Worm (Caenorhabditis elegans) whole organism, young adult: ENCODE data around the gene C06H5.8.

Source experiments
- B0261.1 ChIP-seq: sonication (generic microtip); optimal IDR thresholded peaks from 2 replicates; lab custom pipeline; 2016; ENCODE audit warnings: mild to moderate bottlenecking, missing genetic modification characterization, moderate library complexity, missing compliant biosample characterization
- B0336.3 ChIP-seq: fragments of 200-800 bp; sonication (Bioruptor generic); IDR thresholded peaks from 2 replicates; pipeline ENCODE4 v1.3.6; 2022; ENCODE audit warnings: missing genetic modification characterization, missing compliant biosample characterization
- D2030.7 ChIP-seq: fragments of 200-800 bp; sonication (Bioruptor generic); IDR thresholded peaks from 2 replicates; pipeline ENCODE4 v1.3.6; 2022; ENCODE audit warnings: missing genetic modification reagents, missing genetic modification characterization, missing compliant biosample characterization
- F22D6.2 ChIP-seq: sonication (generic microtip); optimal IDR thresholded peaks from 2 replicates; lab custom pipeline; 2016; ENCODE audit warnings: mild to moderate bottlenecking, missing genetic modification characterization, missing compliant biosample characterization
- F49E8.2 ChIP-seq: sonication (generic microtip); optimal IDR thresholded peaks from 3 replicates; lab custom pipeline; 2017; ENCODE audit warnings: missing genetic modification characterization, mild to moderate bottlenecking, missing compliant biosample characterization, antibody characterized with exemption, moderate library complexity; ENCODE audit not compliant: insufficient read depth
- F52B5.7 ChIP-seq: sonication (generic microtip); optimal IDR thresholded peaks from 2 replicates; lab custom pipeline; 2016; ENCODE audit warnings: mild to moderate bottlenecking, missing genetic modification characterization, missing compliant biosample characterization
- F57C9.4 ChIP-seq: sonication (generic microtip); optimal IDR thresholded peaks from 2 replicates; lab custom pipeline; 2017; ENCODE audit warnings: mild to moderate bottlenecking, missing genetic modification characterization, missing compliant biosample characterization
- T26A5.8 ChIP-seq: sonication (generic microtip); optimal IDR thresholded peaks from 2 replicates; lab custom pipeline; 2016; ENCODE audit warnings: missing genetic modification characterization, missing compliant biosample characterization
- Y56A3A.18 ChIP-seq: fragments of 200-800 bp; sonication (Bioruptor generic); IDR thresholded peaks from 2 replicates; pipeline ENCODE4 v1.3.6; 2022; ENCODE audit warnings: missing genetic modification reagents, missing genetic modification characterization, missing compliant biosample characterization
- ZK185.1 ChIP-seq: sonication (generic microtip); optimal IDR thresholded peaks from 2 replicates; lab custom pipeline; 2016; ENCODE audit warnings: mild to moderate bottlenecking, missing genetic modification characterization, missing compliant biosample characterization; ENCODE audit not compliant: poor library complexity, severe bottlenecking
- atf-7 ChIP-seq: sonication (generic microtip); optimal IDR thresholded peaks from 2 replicates; lab custom pipeline; 2017; ENCODE audit warnings: mild to moderate bottlenecking, missing genetic modification characterization, missing compliant biosample characterization
- attf-3 ChIP-seq: fragments of 200-800 bp; sonication (Bioruptor generic); conservative IDR thresholded peaks from 2 replicates; pipeline ENCODE4 v1.3.6; 2022; ENCODE audit warnings: missing genetic modification reagents, missing genetic modification characterization, missing compliant biosample characterization
- attf-5 ChIP-seq: fragments of 200-800 bp; sonication (Bioruptor generic); optimal IDR thresholded peaks from 2 replicates; lab custom pipeline; 2018; ENCODE audit warnings: mild to moderate bottlenecking, missing genetic modification characterization, missing compliant biosample characterization
- bed-2 ChIP-seq: fragments of 200-800 bp; sonication (Bioruptor generic); IDR thresholded peaks from 2 replicates; pipeline ENCODE4 v1.3.6; 2022; ENCODE audit warnings: missing genetic modification reagents, missing genetic modification characterization, missing compliant biosample characterization
- ceh-100 ChIP-seq: fragments of 200-800 bp; sonication (Bioruptor generic); IDR thresholded peaks from 2 replicates; pipeline ENCODE4 v1.3.6; 2022; ENCODE audit warnings: missing genetic modification reagents, missing genetic modification characterization, missing compliant biosample characterization
- ceh-58 ChIP-seq: fragments of 200-800 bp; sonication (Bioruptor generic); IDR thresholded peaks from 2 replicates; pipeline ENCODE4 v1.3.6; 2022; ENCODE audit warnings: missing genetic modification characterization, missing compliant biosample characterization
- egl-18 ChIP-seq: fragments of 200-800 bp; sonication (Bioruptor generic); IDR thresholded peaks from 2 replicates; pipeline ENCODE4 v1.3.6; 2022; ENCODE audit warnings: missing genetic modification reagents, missing genetic modification characterization, missing compliant biosample characterization
- egrh-3 ChIP-seq: fragments of 200-800 bp; sonication (Bioruptor generic); IDR thresholded peaks from 2 replicates; pipeline ENCODE4 v1.3.6; 2022; ENCODE audit warnings: missing genetic modification reagents, missing genetic modification characterization, missing compliant biosample characterization
- gei-17 ChIP-seq: fragments of 200-800 bp; sonication (Bioruptor generic); optimal IDR thresholded peaks from 2 replicates; lab custom pipeline; 2018; ENCODE audit warnings: mild to moderate bottlenecking, missing genetic modification characterization, missing compliant biosample characterization
- hrde-1 ChIP-seq: sonication (generic microtip); optimal IDR thresholded peaks from 2 replicates; lab custom pipeline; 2016; ENCODE audit warnings: missing genetic modification characterization, mild to moderate bottlenecking, missing compliant biosample characterization, moderate library complexity, missing genotype, missing genetic modification reagents, borderline replicate concordance
- hsf-1 ChIP-seq: fragments of 200-800 bp; sonication (Bioruptor generic); IDR thresholded peaks from 2 replicates; pipeline ENCODE4 v1.3.6; 2022; ENCODE audit warnings: missing genetic modification reagents, missing genetic modification characterization, missing compliant biosample characterization
- lin-26 ChIP-seq: fragments of 200-800 bp; sonication (Bioruptor generic); IDR thresholded peaks from 2 replicates; pipeline ENCODE4 v1.3.6; 2022; ENCODE audit warnings: missing genetic modification reagents, missing genetic modification characterization, missing compliant biosample characterization
- lsy-27 ChIP-seq: sonication (generic microtip); optimal IDR thresholded peaks from 2 replicates; lab custom pipeline; 2017; ENCODE audit warnings: missing genetic modification characterization, mild to moderate bottlenecking, missing compliant biosample characterization, antibody characterized with exemption, missing genotype, borderline replicate concordance; ENCODE audit not compliant: insufficient read depth
- madf-6 ChIP-seq: fragments of 200-800 bp; sonication (Bioruptor generic); IDR thresholded peaks from 2 replicates; pipeline ENCODE4 v1.3.6; 2022; ENCODE audit warnings: missing genetic modification reagents, missing genetic modification characterization, missing compliant biosample characterization
- madf-8 ChIP-seq: fragments of 200-800 bp; sonication (Bioruptor generic); conservative IDR thresholded peaks from 2 replicates; pipeline ENCODE4 v1.3.6; 2022; ENCODE audit warnings: missing genetic modification reagents, missing genetic modification characterization, missing compliant biosample characterization
- mel-28 ChIP-seq: sonication (generic microtip); optimal IDR thresholded peaks from 2 replicates; lab custom pipeline; 2016; ENCODE audit warnings: borderline replicate concordance, mild to moderate bottlenecking, missing genetic modification characterization, missing compliant biosample characterization
- mes-4 ChIP-seq: sonication (generic microtip); optimal IDR thresholded peaks from 2 replicates; lab custom pipeline; 2016; ENCODE audit warnings: missing genotype, missing genetic modification characterization, missing compliant biosample characterization
- nfyb-1 ChIP-seq: fragments of 200-800 bp; sonication (Bioruptor generic); IDR thresholded peaks from 2 replicates; pipeline ENCODE4 v1.3.6; 2022; ENCODE audit warnings: missing genetic modification reagents, missing genetic modification characterization, missing compliant biosample characterization
- nhr-80 ChIP-seq: sonication (generic microtip); optimal IDR thresholded peaks from 2 replicates; lab custom pipeline; 2016; ENCODE audit warnings: missing genetic modification characterization, missing compliant biosample characterization
- rpc-1 ChIP-seq, 2 experiments: fragments of 150-350 bp in 1 of 2; sonication (generic microtip) in 1 of 2; optimal IDR thresholded peaks; 2 replicates each; lab custom pipeline; 2014 to 2018; ENCODE audit warnings: missing biosample characterization in 1 of 2, missing genetic modification characterization in 1 of 2, missing genetic modification reagents in 1 of 2, missing genotype in 1 of 2
- tbp1 ChIP-seq: fragments of 200-800 bp; sonication (Bioruptor generic); optimal IDR thresholded peaks from 2 replicates; lab custom pipeline; 2018; ENCODE audit warnings: mild to moderate bottlenecking, missing genetic modification characterization, missing compliant biosample characterization
- zfh-2 ChIP-seq: fragments of 200-800 bp; sonication (Bioruptor generic); conservative IDR thresholded peaks from 2 replicates; pipeline ENCODE4 v1.3.6; 2022; ENCODE audit warnings: missing genetic modification reagents, missing genetic modification characterization, missing compliant biosample characterization
- ztf-18 ChIP-seq: sonication (generic microtip); optimal IDR thresholded peaks from 2 replicates; lab custom pipeline; 2016; ENCODE audit warnings: missing genotype, mild to moderate bottlenecking, missing genetic modification characterization, missing compliant biosample characterization
- ztf-25 ChIP-seq: fragments of 200-800 bp; sonication (Bioruptor generic); IDR thresholded peaks from 2 replicates; pipeline ENCODE4 v1.3.6; 2022; ENCODE audit warnings: missing genetic modification reagents, missing genetic modification characterization, missing compliant biosample characterization
- ztf-28 ChIP-seq: fragments of 200-800 bp; sonication (Bioruptor generic); IDR thresholded peaks from 2 replicates; pipeline ENCODE4 v1.3.6; 2022; ENCODE audit warnings: missing genetic modification reagents, missing genetic modification characterization, missing compliant biosample characterization
- ztf-6 ChIP-seq: fragments of 200-800 bp; sonication (Bioruptor generic); IDR thresholded peaks from 2 replicates; pipeline ENCODE4 v1.3.6; 2022; ENCODE audit warnings: missing genetic modification reagents, missing genetic modification characterization, missing compliant biosample characterization

C06H5.8 gene

DNA sequence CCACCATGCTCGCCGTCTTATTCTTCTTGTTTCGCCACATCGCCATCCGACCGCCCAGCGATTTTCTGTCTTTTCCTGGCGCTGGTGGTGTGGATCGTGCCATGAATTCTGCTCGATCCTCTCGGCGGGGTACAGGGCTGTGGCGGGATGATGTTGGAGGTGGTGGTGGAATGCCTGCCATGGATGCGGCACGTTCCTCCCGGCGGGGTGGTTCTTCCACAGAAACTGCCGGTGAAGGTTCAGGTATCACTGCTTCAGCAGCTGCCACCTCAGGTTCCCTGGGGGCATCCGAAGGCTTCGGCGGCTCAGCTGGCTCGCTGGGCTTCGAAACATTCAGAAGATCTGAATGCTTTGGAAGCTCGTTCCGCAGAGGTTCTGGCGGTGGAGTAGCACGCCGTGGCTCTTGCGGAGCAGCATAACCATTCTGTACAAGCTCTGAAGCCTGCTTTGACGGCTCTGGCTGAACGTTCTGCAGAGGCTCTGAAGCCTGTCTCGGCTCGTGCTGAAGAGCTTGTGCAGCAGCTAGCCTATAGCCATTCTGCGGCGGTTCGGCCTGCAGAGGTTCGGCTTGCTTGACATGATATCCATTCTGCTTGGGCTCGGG is 26.1 kb downstream of the C06H5.8 start:
- TF ChIP-seq attf-3 (GFP tag; lab: Robert Waterston, UW) (no peak), F49E8.2 (tag; lab: Kevin White, UChicago) (no peak), egrh-3 (peak; percentile 69; the same call in 1 of the 2 replicates), zfh-2 (GFP tag; lab: Robert Waterston, UW) (0 out of 2 replicates have a peak, but pooled peaks have one; percentile 6)

DNA sequence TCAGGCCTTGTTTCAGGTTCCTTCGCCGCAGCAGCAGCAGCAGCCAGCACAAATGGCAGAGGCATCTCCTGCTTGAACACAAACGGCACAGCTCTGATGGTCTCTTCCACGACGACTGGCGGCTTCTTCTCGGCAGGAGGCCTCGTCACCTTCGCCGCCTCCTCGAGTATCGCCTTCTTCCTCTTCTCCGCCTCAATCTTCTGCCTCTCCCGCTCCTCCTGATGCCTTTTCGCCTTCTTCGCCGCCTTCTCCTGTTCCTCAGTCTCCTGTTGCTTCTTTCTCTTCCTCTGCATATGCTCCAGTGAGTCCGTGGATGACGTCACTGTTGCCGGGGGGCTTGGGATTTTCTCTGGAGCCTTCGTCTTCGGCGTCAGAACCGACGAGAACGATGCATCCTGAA is 26.6 kb downstream of the C06H5.8 start:
- TF ChIP-seq ceh-58 (GFP tag; lab: Robert Waterston, UW) (no peak), zfh-2 (GFP tag; lab: Robert Waterston, UW) (0 out of 2 replicates have a peak, but pooled peaks have one; percentile 6), bed-2 (no peak), lin-26 (GFP tag; lab: Robert Waterston, UW) (0 out of 2 replicates have a peak, but pooled peaks have one; percentile 12), egrh-3 (peak; percentile 56; the same call in 1 of the 2 replicates)

DNA sequence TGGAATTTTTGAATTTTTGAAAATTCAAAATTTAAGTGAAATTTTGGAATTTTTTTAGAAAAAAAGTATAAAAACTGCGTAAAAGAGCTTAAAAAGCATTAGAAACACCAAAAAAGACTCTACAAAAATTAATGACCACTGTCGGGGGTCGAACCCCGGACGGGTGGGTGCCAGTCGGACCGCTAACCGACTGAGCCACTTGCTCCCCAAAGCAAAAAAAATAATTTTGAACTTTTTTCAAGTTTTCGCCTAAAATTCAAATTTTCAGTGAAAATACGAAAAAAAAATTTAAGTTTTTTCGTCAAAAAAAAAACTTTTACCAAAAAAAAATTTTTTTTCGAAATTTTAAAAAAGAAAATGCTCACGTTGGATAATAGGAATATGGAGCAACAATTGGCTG is 28.4 kb downstream of the C06H5.8 start:
- no peak for TF ChIP-seq B0261.1
- TF ChIP-seq nhr-80: no peak
- no peak for TF ChIP-seq nfyb-1 (GFP tag; lab: Robert Waterston, UW)
- TF ChIP-seq ZK185.1 (tag; lab: Kevin White, UChicago): no peak
- TF ChIP-seq madf-8 (GFP tag; lab: Robert Waterston, UW): no peak
- no peak for TF ChIP-seq F52B5.7
- peak; percentile 73 for TF ChIP-seq tbp1
- TF ChIP-seq rpc-1 (optimal IDR thresholded peaks at IDR 0.05; lab: Kevin White, UChicago): no peak
- peak; percentile 63 for TF ChIP-seq rpc-1 (tag; optimal IDR thresholded peaks at IDR 0.05; lab: Kevin White, UChicago)

DNA sequence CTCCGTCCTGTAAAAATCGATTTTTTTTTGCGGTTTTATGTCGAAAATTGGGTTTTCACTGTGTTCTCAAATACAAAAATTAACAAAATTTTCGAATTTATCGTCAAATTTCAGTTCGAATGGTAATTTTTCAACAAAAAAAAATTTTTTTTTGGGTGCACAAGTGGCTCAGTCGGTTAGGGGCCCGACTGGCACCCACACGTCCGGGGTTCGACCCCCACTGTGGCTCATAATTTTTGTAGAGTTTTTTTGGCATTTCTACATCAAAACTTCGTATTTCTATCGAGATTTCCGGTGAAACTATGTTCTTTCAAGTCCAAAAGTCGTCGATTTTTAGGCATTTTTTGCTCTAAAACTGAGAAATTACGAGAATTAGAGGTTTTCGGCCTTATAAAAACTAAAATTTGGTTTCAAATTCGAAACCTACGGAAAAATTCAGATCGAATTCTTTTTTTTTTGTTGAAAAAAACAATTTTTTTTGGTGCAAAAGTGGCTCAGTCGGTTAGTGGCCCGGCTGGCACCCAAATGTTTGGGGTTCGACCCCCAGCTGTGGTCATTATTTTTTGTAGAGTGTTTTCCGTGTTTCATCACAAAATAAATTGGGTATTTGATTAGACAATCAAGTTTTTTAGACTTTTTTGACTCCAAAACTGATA is 29.3 kb downstream of the C06H5.8 start:
- TF ChIP-seq attf-3 (GFP tag; lab: Robert Waterston, UW) (no peak), mes-4 (tag; lab: Kevin White, UChicago) (no peak), Y56A3A.18 (GFP tag; lab: Robert Waterston, UW) (no peak), B0336.3 (GFP tag; lab: Robert Waterston, UW) (no peak), mel-28 (tag; lab: Kevin White, UChicago) (no peak), hsf-1 (GFP tag; lab: Robert Waterston, UW) (no peak), F57C9.4 (tag; lab: Kevin White, UChicago) (no peak), ztf-18 (tag; lab: Kevin White, UChicago) (no peak), madf-8 (GFP tag; lab: Robert Waterston, UW) (no peak), egl-18 (GFP tag; lab: Robert Waterston, UW) (no peak), T26A5.8 (tag; lab: Kevin White, UChicago) (no peak), tbp1 (peak; percentile 56), ceh-100 (GFP tag; lab: Robert Waterston, UW) (no peak), lsy-27 (tag; lab: Kevin White, UChicago) (no peak), madf-6 (no peak), F22D6.2 (tag; lab: Kevin White, UChicago) (no peak), ztf-28 (GFP tag; lab: Robert Waterston, UW) (no peak), atf-7 (tag; lab: Kevin White, UChicago) (no peak), D2030.7 (GFP tag; lab: Robert Waterston, UW) (no peak), rpc-1 (optimal IDR thresholded peaks at IDR 0.05; lab: Kevin White, UChicago) (no peak), rpc-1 (tag; optimal IDR thresholded peaks at IDR 0.05; lab: Kevin White, UChicago) (peak; percentile 66), hrde-1 (tag; lab: Kevin White, UChicago) (no peak), attf-5 (GFP tag; lab: Kevin White, UChicago) (no peak), ztf-6 (GFP tag; lab: Robert Waterston, UW) (no peak), ztf-25 (GFP tag; lab: Robert Waterston, UW) (no peak), gei-17 (GFP tag; lab: Kevin White, UChicago) (no peak), B0261.1 (peak; percentile 32)
